Worm (Caenorhabditis elegans): ENCODE measurements around the gene ZC204.17.
"Not testable (repeated sequence)": the region's sequence is repeated elsewhere in the genome, so short reads cannot be mapped to it uniquely, and the experiment has no call there.

ce11 chrII:1633490-1633889, 12.6 kb downstream of the ZC204.17 start, which contains the start of gene C08E3.1:
- TF ChIP-seq W03F9.2, him-1 (tag; optimal IDR thresholded peaks at IDR 0.05): not testable (repeated sequence)

Data from whole organism, L4/young adult.